Worm (Caenorhabditis elegans) whole organism, mixed stage, embryonic: ENCODE measurements around the gene wee-1.1.

Experiments used
- M03D4.4 ChIP-seq: sonication (generic microtip); optimal IDR thresholded peaks from 2 replicates; lab custom pipeline; 2017; ENCODE audit warnings: mild to moderate bottlenecking, missing genetic modification characterization, missing compliant biosample characterization
- blmp-1 ChIP-seq: fragments of 150-350 bp; optimal IDR thresholded peaks from 2 replicates; lab custom pipeline; 2014; ENCODE audit warnings: missing biosample characterization, missing genetic modification characterization
- ceh-43 ChIP-seq: fragments of 200-800 bp; sonication (Bioruptor generic); optimal IDR thresholded peaks from 2 replicates; lab custom pipeline; 2018; ENCODE audit warnings: mild to moderate bottlenecking, missing genetic modification characterization, moderate library complexity, missing compliant biosample characterization
- ceh-83 ChIP-seq: fragments of 200-800 bp; sonication (Bioruptor generic); optimal IDR thresholded peaks from 2 replicates; lab custom pipeline; 2018; ENCODE audit warnings: mild to moderate bottlenecking, missing genetic modification characterization, missing compliant biosample characterization
- ces-1 ChIP-seq: fragments of 150-350 bp; optimal IDR thresholded peaks from 2 replicates; lab custom pipeline; 2014; ENCODE audit warnings: missing biosample characterization, missing genetic modification reagents, missing genetic modification characterization
- cnd-1 ChIP-seq: fragments of 200-800 bp; sonication (Bioruptor generic); optimal IDR thresholded peaks from 2 replicates; lab custom pipeline; 2018; ENCODE audit warnings: mild to moderate bottlenecking, missing genetic modification characterization, missing compliant biosample characterization
- drap-1 ChIP-seq: fragments of 200-800 bp; sonication (Bioruptor generic); optimal IDR thresholded peaks from 3 replicates; lab custom pipeline; 2018; ENCODE audit warnings: mild to moderate bottlenecking, missing genetic modification characterization, missing compliant biosample characterization
- elt-1 ChIP-seq: sonication (generic microtip); optimal IDR thresholded peaks from 2 replicates; lab custom pipeline; 2017; ENCODE audit warnings: missing genetic modification characterization, mild to moderate bottlenecking, missing compliant biosample characterization, antibody characterized with exemption, moderate library complexity, borderline replicate concordance; ENCODE audit not compliant: insufficient read depth
- elt-3 ChIP-seq: fragments of 150-350 bp; optimal IDR thresholded peaks from 2 replicates; lab custom pipeline; 2014; ENCODE audit warnings: missing biosample characterization, missing genetic modification characterization
- flh-1 ChIP-seq: fragments of 200-800 bp; sonication (Bioruptor generic); optimal IDR thresholded peaks from 2 replicates; lab custom pipeline; 2018; ENCODE audit warnings: mild to moderate bottlenecking, missing genetic modification characterization, moderate library complexity, missing compliant biosample characterization
- ham-2 ChIP-seq: fragments of 200-800 bp; sonication (Bioruptor generic); optimal IDR thresholded peaks from 2 replicates; lab custom pipeline; 2018; ENCODE audit warnings: mild to moderate bottlenecking, missing genetic modification characterization, missing compliant biosample characterization
- hlh-1 ChIP-seq: fragments of 150-350 bp; optimal IDR thresholded peaks from 2 replicates; lab custom pipeline; 2014; ENCODE audit warnings: missing biosample characterization, missing genetic modification reagents, missing genetic modification characterization
- lin-13 ChIP-seq: fragments of 150-350 bp; optimal IDR thresholded peaks from 2 replicates; lab custom pipeline; 2014; ENCODE audit warnings: missing biosample characterization, missing genetic modification characterization
- lin-32 ChIP-seq: fragments of 200-800 bp; sonication (Bioruptor generic); optimal IDR thresholded peaks from 2 replicates; lab custom pipeline; 2018; ENCODE audit warnings: mild to moderate bottlenecking, missing genetic modification characterization, missing compliant biosample characterization
- lsy-2 ChIP-seq: fragments of 150-350 bp; optimal IDR thresholded peaks from 2 replicates; lab custom pipeline; 2014; ENCODE audit warnings: missing biosample characterization, missing genetic modification characterization
- mab-5 ChIP-seq: fragments of 150-350 bp; optimal IDR thresholded peaks from 2 replicates; lab custom pipeline; 2014; ENCODE audit warnings: missing biosample characterization, missing genetic modification characterization
- mep-1 ChIP-seq: fragments of 150-350 bp; optimal IDR thresholded peaks from 2 replicates; lab custom pipeline; 2017; ENCODE audit warnings: missing biosample characterization, missing genetic modification reagents, missing genetic modification characterization, inconsistent platforms
- mls-2 ChIP-seq: sonication (generic microtip); optimal IDR thresholded peaks from 2 replicates; lab custom pipeline; 2016; ENCODE audit warnings: mild to moderate bottlenecking, missing genetic modification characterization, moderate library complexity, missing compliant biosample characterization
- nhr-12 ChIP-seq: fragments of 150-350 bp; optimal IDR thresholded peaks from 2 replicates; lab custom pipeline; 2014; ENCODE audit warnings: missing biosample characterization, missing genetic modification characterization
- nhr-237 ChIP-seq: fragments of 150-350 bp; optimal IDR thresholded peaks from 2 replicates; lab custom pipeline; 2014; ENCODE audit warnings: missing biosample characterization, missing genetic modification characterization
- nhr-28 ChIP-seq: fragments of 150-350 bp; optimal IDR thresholded peaks from 2 replicates; lab custom pipeline; 2014; ENCODE audit warnings: missing biosample characterization, missing genetic modification characterization
- nhr-76 ChIP-seq: sonication (generic microtip); optimal IDR thresholded peaks from 2 replicates; lab custom pipeline; 2017; ENCODE audit warnings: missing biosample characterization, missing genetic modification characterization
- snpc-4 ChIP-seq: fragments of 150-350 bp; optimal IDR thresholded peaks from 2 replicates; lab custom pipeline; 2014; ENCODE audit warnings: missing biosample characterization, missing genetic modification characterization
- sptf-1 ChIP-seq: sonication (generic microtip); optimal IDR thresholded peaks from 2 replicates; lab custom pipeline; 2017; ENCODE audit warnings: mild to moderate bottlenecking, missing genetic modification characterization, moderate library complexity, missing compliant biosample characterization
- unc-120 ChIP-seq: sonication (generic microtip); optimal IDR thresholded peaks from 2 replicates; lab custom pipeline; 2017; ENCODE audit warnings: missing genetic modification characterization, missing compliant biosample characterization; ENCODE audit not compliant: poor library complexity, severe bottlenecking
- unc-39 ChIP-seq: fragments of 150-350 bp; optimal IDR thresholded peaks from 2 replicates; lab custom pipeline; 2014; ENCODE audit warnings: missing biosample characterization, missing genetic modification characterization
- unc-62 ChIP-seq: fragments of 150-350 bp; optimal IDR thresholded peaks from 2 replicates; lab custom pipeline; 2014; ENCODE audit warnings: missing biosample characterization, missing genetic modification reagents, missing genetic modification characterization
- zip-8 ChIP-seq: fragments of 150-350 bp; optimal IDR thresholded peaks from 2 replicates; lab custom pipeline; 2014; ENCODE audit warnings: missing biosample characterization, missing genetic modification characterization
- ztf-11 ChIP-seq: fragments of 150-350 bp; optimal IDR thresholded peaks from 2 replicates; lab custom pipeline; 2014; ENCODE audit warnings: missing biosample characterization, missing genetic modification characterization

wee-1.1 gene

ce11 chrII:9550718-9551117, 32.6 kb downstream of the wee-1.1 start, which contains the start of gene sra-6:
TSS of gene sra-6 (minus strand) at chrII:9550818.
- TF ChIP-seq nhr-76 (tag; lab: Kevin White, UChicago) (no peak), elt-1 (tag; lab: Kevin White, UChicago) (no peak), cnd-1 (tag; lab: Kevin White, UChicago) (no peak), ces-1 (no peak), lsy-2 (tag; lab: Kevin White, UChicago) (no peak), blmp-1 (tag; lab: Kevin White, UChicago) (no peak), ceh-43 (no peak), mls-2 (tag; lab: Kevin White, UChicago) (no peak), lin-32 (no peak), lin-13 (no peak), nhr-28 (no peak), mep-1 (tag; lab: Kevin White, UChicago) (no peak)

- TF ChIP-seq nhr-76 (tag; lab: Kevin White, UChicago) (no peak), M03D4.4 (tag; lab: Kevin White, UChicago) (no peak), blmp-1 (tag; lab: Kevin White, UChicago) (no peak), mep-1 (tag; lab: Kevin White, UChicago) (no peak), ces-1 (no peak), mab-5 (tag; lab: Kevin White, UChicago) (no peak), ceh-83 (GFP tag; lab: Kevin White, UChicago) (no peak), sptf-1 (tag; lab: Kevin White, UChicago) (no peak), ceh-43 (no peak), zip-8 (tag; lab: Kevin White, UChicago) (no peak), unc-120 (tag; lab: Kevin White, UChicago) (no peak), ham-2 (GFP tag; lab: Kevin White, UChicago) (no peak), cnd-1 (tag; lab: Kevin White, UChicago) (no peak)
- TF ChIP-seq, all 35 proteins: peak for 0
Measured at ce11 chrII:9544386-9544785, 39.0 kb downstream of the wee-1.1 start, which contains the start of gene sra-7. TSS of gene sra-7 (plus strand) at chrII:9544686.

- TF ChIP-seq drap-1 (GFP tag; lab: Kevin White, UChicago), result no peak
- no peak for TF ChIP-seq ceh-43
- no peak for TF ChIP-seq ham-2 (GFP tag; lab: Kevin White, UChicago)
- TF ChIP-seq elt-3 (tag; lab: Kevin White, UChicago), result no peak
- TF ChIP-seq ces-1, result no peak
Measured at ce11 chrII:9542785-9543184, 40.6 kb downstream of the wee-1.1 start, which contains the start of gene sra-4. TSS of gene sra-4 (minus strand) at chrII:9542885.

DNA sequence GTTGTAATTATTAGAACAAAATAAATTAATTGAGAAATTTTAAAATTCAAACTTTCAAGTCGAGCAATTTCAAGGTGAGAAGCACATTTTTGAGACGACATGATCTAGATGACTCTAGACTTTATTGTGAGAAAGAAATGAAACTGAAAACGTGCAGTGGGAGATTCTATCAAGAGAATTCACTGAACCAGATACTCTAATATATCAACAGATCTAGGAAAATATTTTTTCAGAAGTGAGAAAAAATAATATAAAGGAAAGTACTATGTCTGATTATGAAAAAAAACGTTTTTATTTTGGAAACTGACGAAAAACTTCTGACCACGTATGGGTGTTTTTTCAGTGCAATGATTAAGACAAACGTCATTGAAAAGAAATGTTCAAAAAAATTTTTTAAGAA, 42.6 kb downstream of the wee-1.1 start, which contains the start of gene sra-3:
sra-3 (minus strand) TSS at position 101 of the 400 bp plus-strand sequence.
- TF ChIP-seq unc-39 (tag; lab: Kevin White, UChicago), result no peak

DNA sequence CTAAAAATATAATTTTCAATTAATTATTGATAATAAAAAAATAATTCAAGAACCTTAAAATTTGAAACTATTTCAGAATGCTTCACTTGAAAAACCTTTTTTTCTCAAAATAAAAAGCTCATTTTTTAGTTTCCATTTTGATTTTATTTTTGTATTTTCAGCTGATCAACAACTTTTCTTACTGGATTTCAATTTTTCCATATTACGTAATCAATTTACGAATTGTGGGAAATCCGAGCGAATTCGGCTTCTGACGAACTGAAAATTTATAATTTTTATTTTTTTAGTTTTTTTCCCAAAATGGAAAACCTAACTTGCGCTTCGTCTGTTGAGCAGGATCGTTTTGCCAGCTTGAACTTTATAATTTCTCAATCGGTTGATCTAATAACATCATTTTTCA, 45.9 kb downstream of the wee-1.1 start, which contains the start of gene sra-8:
sra-8 (plus strand) TSS at position 301 of the 400 bp plus-strand sequence.
- no peak for TF ChIP-seq nhr-237
- TF ChIP-seq zip-8 (tag; lab: Kevin White, UChicago), result peak; percentile 51

DNA sequence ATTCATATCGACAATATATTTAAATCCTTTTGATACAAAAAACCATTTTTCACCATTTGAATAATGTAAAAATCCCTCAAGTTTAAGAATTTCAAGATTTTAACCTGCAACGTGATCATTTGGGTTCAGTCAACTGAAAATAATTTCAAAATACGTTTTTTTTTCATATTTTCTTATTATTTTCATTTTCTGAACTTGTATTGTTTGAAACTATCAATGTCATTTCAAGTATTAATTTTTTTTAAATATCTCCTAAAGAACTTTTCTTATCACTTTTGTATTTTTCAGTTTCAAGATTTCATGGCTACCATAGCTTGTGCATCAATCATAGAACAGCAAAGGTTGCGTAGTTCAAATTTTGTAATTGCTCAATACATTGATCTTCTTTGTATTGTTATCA, 51.4 kb downstream of the wee-1.1 start, which contains the start of gene sra-9:
sra-9 (plus strand) TSS at position 301 of the 400 bp plus-strand sequence.
- TF ChIP-seq ham-2 (GFP tag; lab: Kevin White, UChicago) (no peak), drap-1 (GFP tag; lab: Kevin White, UChicago) (no peak), unc-62 (GFP tag; lab: Kevin White, UChicago) (no peak), mab-5 (tag; lab: Kevin White, UChicago) (no peak), elt-3 (tag; lab: Kevin White, UChicago) (no peak), flh-1 (GFP tag; lab: Kevin White, UChicago) (no peak), lin-13 (no peak), hlh-1 (tag; lab: Kevin White, UChicago) (no peak), lsy-2 (tag; lab: Kevin White, UChicago) (no peak), ces-1 (no peak), mls-2 (tag; lab: Kevin White, UChicago) (no peak), ztf-11 (tag; lab: Kevin White, UChicago) (no peak), snpc-4 (tag; lab: Kevin White, UChicago) (no peak), lin-32 (no peak), unc-120 (tag; lab: Kevin White, UChicago) (no peak), zip-8 (tag; lab: Kevin White, UChicago) (no peak), nhr-12 (tag; lab: Kevin White, UChicago) (no peak), ceh-83 (GFP tag; lab: Kevin White, UChicago) (no peak), nhr-28 (no peak)
